Worm (Caenorhabditis elegans): Measurements from ENCODE around the gene srt-65.

Gene srt-65

ce11 chrV:5161792-5162191 lies 10.9 kb downstream of the srt-65 start, which contains the start of gene abu-6:
Gene abu-6 (minus strand): TSS chrV:5161892.
- TF ChIP-seq eyg-1 (tag; optimal IDR thresholded peaks at IDR 0.05) (no peak), Y22D7AL.16 (tag; optimal IDR thresholded peaks at IDR 0.05) (no peak), F13H6.1 (tag; optimal IDR thresholded peaks at IDR 0.05) (no peak), T23F11.4 (GFP tag; optimal IDR thresholded peaks at IDR 0.05) (no peak), zip-5 (tag; optimal IDR thresholded peaks at IDR 0.05) (no peak), ama-1 (optimal IDR thresholded peaks at IDR 0.05) (no peak), pat-9 (tag; optimal IDR thresholded peaks at IDR 0.05) (no peak), ceh-34 (tag; optimal IDR thresholded peaks at IDR 0.05) (no peak), ztf-16 (tag; optimal IDR thresholded peaks at IDR 0.05) (no peak), ceh-18 (tag; optimal IDR thresholded peaks at IDR 0.05) (no peak), sox-4 (tag; optimal IDR thresholded peaks at IDR 0.05) (no peak), hlh-8 (tag; optimal IDR thresholded peaks at IDR 0.05) (no peak)

ce11 chrV:5158302-5158701 lies 14.4 kb downstream of the srt-65 start, which contains the start of gene abu-15:
Gene abu-15 (plus strand): TSS chrV:5158602.
- TF ChIP-seq unc-55 (GFP tag; optimal IDR thresholded peaks at IDR 0.05) (no peak), ceh-2 (tag; optimal IDR thresholded peaks at IDR 0.05) (no peak), pag-3 (tag; optimal IDR thresholded peaks at IDR 0.05; ENCODE audit: borderline replicate concordance) (no peak), hlh-30 (tag; optimal IDR thresholded peaks at IDR 0.05; ENCODE audit: insufficient read depth) (no peak), ceh-9 (tag; optimal IDR thresholded peaks at IDR 0.05) (no peak), ama-1 (optimal IDR thresholded peaks at IDR 0.05) (no peak), tbx-7 (tag; optimal IDR thresholded peaks at IDR 0.05) (no peak)

- TF ChIP-seq ceh-6 (GFP tag; optimal IDR thresholded peaks at IDR 0.05) (no peak), ama-1 (optimal IDR thresholded peaks at IDR 0.05) (no peak), pros-1 (tag; optimal IDR thresholded peaks at IDR 0.05) (no peak), ceh-19 (GFP tag; optimal IDR thresholded peaks at IDR 0.05) (no peak), T23F11.4 (GFP tag; optimal IDR thresholded peaks at IDR 0.05) (no peak), unc-42 (tag; optimal IDR thresholded peaks at IDR 0.05) (no peak), hlh-8 (tag; optimal IDR thresholded peaks at IDR 0.05) (no peak), tbx-7 (tag; optimal IDR thresholded peaks at IDR 0.05) (no peak), che-1 (tag; optimal IDR thresholded peaks at IDR 0.05) (no peak), ceh-30 (tag; optimal IDR thresholded peaks at IDR 0.05) (no peak), zip-5 (tag; optimal IDR thresholded peaks at IDR 0.05) (no peak), K09A11.1 (tag; optimal IDR thresholded peaks at IDR 0.05; ENCODE audit: insufficient read depth) (no peak), F13H6.1 (tag; optimal IDR thresholded peaks at IDR 0.05) (no peak)
Measured at ce11 chrV:5157660-5158059, 15.1 kb downstream of the srt-65 start, which contains the start of gene srx-39. Gene srx-39 (minus strand): TSS chrV:5157760.

ce11 chrV:5155516-5155915 lies 17.2 kb downstream of the srt-65 start, which contains the start of gene srx-38:
Gene srx-38 (minus strand): TSS chrV:5155616.
- no peak for TF ChIP-seq ceh-31 (tag; optimal IDR thresholded peaks at IDR 0.05)

- no peak for TF ChIP-seq ceh-9 (tag; optimal IDR thresholded peaks at IDR 0.05)
- TF ChIP-seq ceh-19 (GFP tag; optimal IDR thresholded peaks at IDR 0.05): no peak
- TF ChIP-seq sox-2 (GFP tag; IDR thresholded peaks at IDR 0.05): no peak
- no peak for TF ChIP-seq ceh-6 (GFP tag; optimal IDR thresholded peaks at IDR 0.05)
- no peak for TF ChIP-seq Y22D7AL.16 (tag; optimal IDR thresholded peaks at IDR 0.05)
- TF ChIP-seq ama-1 (optimal IDR thresholded peaks at IDR 0.05): no peak
- no peak for TF ChIP-seq ceh-2 (tag; optimal IDR thresholded peaks at IDR 0.05)
- TF ChIP-seq hlh-8 (tag; optimal IDR thresholded peaks at IDR 0.05): no peak
- TF ChIP-seq T23F11.4 (GFP tag; optimal IDR thresholded peaks at IDR 0.05): no peak
- TF ChIP-seq lin-11 (tag; optimal IDR thresholded peaks at IDR 0.05): no peak
- TF ChIP-seq nfya-1 (tag; optimal IDR thresholded peaks at IDR 0.05): no peak
- no peak for TF ChIP-seq ceh-22 (tag; optimal IDR thresholded peaks at IDR 0.05)
- no peak for TF ChIP-seq tbx-7 (tag; optimal IDR thresholded peaks at IDR 0.05)
- TF ChIP-seq C38D4.7 (GFP tag; optimal IDR thresholded peaks at IDR 0.05): no peak
- TF ChIP-seq hlh-30 (tag; optimal IDR thresholded peaks at IDR 0.05; ENCODE audit: insufficient read depth): no peak
- no peak for TF ChIP-seq hlh-6 (tag; optimal IDR thresholded peaks at IDR 0.05)
Measured at ce11 chrV:5150880-5151279, 21.9 kb downstream of the srt-65 start, which contains the start of gene srh-130. Gene srh-130 (plus strand): TSS chrV:5151180.

Measured in whole organism, late embryonic.